Worm (Caenorhabditis elegans): ENCODE results near the gene F18E9.3.

DNA sequence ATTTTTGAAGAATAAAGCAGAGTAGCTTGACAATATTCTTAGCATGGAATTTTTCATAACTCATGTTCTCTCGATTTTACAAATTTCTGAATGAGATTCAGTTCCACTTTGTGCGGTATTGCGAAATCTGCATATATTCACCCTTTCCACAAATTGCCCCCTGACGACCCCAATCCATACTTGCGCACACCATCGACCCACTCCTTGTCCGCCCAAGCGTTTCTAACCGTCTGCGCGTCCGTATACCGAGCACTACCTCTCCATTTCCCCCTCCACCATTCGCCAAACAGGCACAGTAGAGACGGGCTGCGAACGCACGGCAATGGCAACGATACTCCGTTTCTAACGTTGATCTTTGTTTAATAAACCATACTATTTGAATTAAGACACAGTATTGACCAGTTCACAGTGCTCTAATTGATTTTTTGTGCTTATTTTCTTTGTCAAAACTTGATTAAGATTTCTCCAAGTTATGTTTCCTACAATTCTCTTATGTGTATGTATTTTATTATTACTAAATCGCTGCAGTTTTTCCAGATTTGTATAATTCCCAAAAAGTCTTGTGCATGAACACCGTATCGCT, 29.2 kb upstream of the F18E9.3 start, which contains the start of gene utx-1:
- TF ChIP-seq lin-39 (tag; optimal IDR thresholded peaks at IDR 0.05) (no peak), aly-2 (tag; optimal IDR thresholded peaks at IDR 0.05) (no peak), fos-1 (tag; optimal IDR thresholded peaks at IDR 0.05) (no peak), unc-62 (GFP tag; optimal IDR thresholded peaks at IDR 0.05) (no peak), mdl-1 (tag; optimal IDR thresholded peaks at IDR 0.05) (peak in 1 of 2 experiments; percentile 12), efl-1 (optimal IDR thresholded peaks at IDR 0.05) (peak in 1 of 2 experiments; percentile 24), efl-1 (GFP tag; optimal IDR thresholded peaks at IDR 0.05 in 1 of 2) (no peak), nhr-237 (tag; optimal IDR thresholded peaks at IDR 0.05) (no peak), mep-1 (tag; optimal IDR thresholded peaks at IDR 0.05) (peak; percentile 21), nhr-47 (tag; optimal IDR thresholded peaks at IDR 0.05) (peak; percentile 28), elt-2 (tag; optimal IDR thresholded peaks at IDR 0.05) (no peak), dsc-1 (tag; optimal IDR thresholded peaks at IDR 0.05) (peak; percentile 26), lin-15B (tag; optimal IDR thresholded peaks at IDR 0.05) (no peak), nhr-11 (tag; optimal IDR thresholded peaks at IDR 0.05) (no peak)
